Worm (Caenorhabditis elegans): ENCODE results near the gene W02C12.2.

Gene W02C12.2

ce11 chrIV:4047628-4048027 lies 39.9 kb upstream of the W02C12.2 start:
- TF ChIP-seq nhr-2 (tag; optimal IDR thresholded peaks at IDR 0.05) (no peak), mls-2 (tag; optimal IDR thresholded peaks at IDR 0.05) (no peak), mep-1 (tag; optimal IDR thresholded peaks at IDR 0.05) (no peak), ceh-43 (GFP tag; optimal IDR thresholded peaks at IDR 0.05) (no peak), ceh-83 (GFP tag; optimal IDR thresholded peaks at IDR 0.05) (no peak), bed-3 (GFP tag; optimal IDR thresholded peaks at IDR 0.05) (no peak), nhr-237 (tag; optimal IDR thresholded peaks at IDR 0.05) (no peak), nhr-28 (tag; optimal IDR thresholded peaks at IDR 0.05) (no peak), lin-32 (GFP tag; optimal IDR thresholded peaks at IDR 0.05) (no peak), elt-3 (tag; optimal IDR thresholded peaks at IDR 0.05) (no peak)

ce11 chrIV:4042274-4042673 lies 34.5 kb upstream of the W02C12.2 start, which contains the start of gene cdc-73:
Gene cdc-73, plus strand, starts transcription at chrIV:4042575.
- no peak for TF ChIP-seq ceh-43 (GFP tag; optimal IDR thresholded peaks at IDR 0.05)
- no peak for TF ChIP-seq nhr-28 (tag; optimal IDR thresholded peaks at IDR 0.05)
- no peak for TF ChIP-seq drap-1 (GFP tag; optimal IDR thresholded peaks at IDR 0.05)
- TF ChIP-seq ceh-39 (tag; optimal IDR thresholded peaks at IDR 0.05): no peak
- TF ChIP-seq ces-1 (GFP tag; optimal IDR thresholded peaks at IDR 0.05): peak; percentile 35
- no peak for TF ChIP-seq unc-62 (GFP tag; optimal IDR thresholded peaks at IDR 0.05)
- no peak for TF ChIP-seq M03D4.4 (tag; optimal IDR thresholded peaks at IDR 0.05)
- no peak for TF ChIP-seq nhr-76 (tag; optimal IDR thresholded peaks at IDR 0.05)
- no peak for TF ChIP-seq mep-1 (tag; optimal IDR thresholded peaks at IDR 0.05)
- TF ChIP-seq sptf-1 (tag; optimal IDR thresholded peaks at IDR 0.05): peak; percentile 31
- no peak for TF ChIP-seq mls-2 (tag; optimal IDR thresholded peaks at IDR 0.05)
- peak; percentile 23 for TF ChIP-seq lsy-2 (tag; optimal IDR thresholded peaks at IDR 0.05)

ce11 chrIV:4041006-4041405 lies 33.2 kb upstream of the W02C12.2 start:
- TF ChIP-seq lsy-2 (tag; optimal IDR thresholded peaks at IDR 0.05) (no peak), unc-62 (GFP tag; optimal IDR thresholded peaks at IDR 0.05) (no peak), nhr-12 (tag; optimal IDR thresholded peaks at IDR 0.05) (no peak), ham-2 (GFP tag; optimal IDR thresholded peaks at IDR 0.05) (no peak), sem-2 (GFP tag; optimal IDR thresholded peaks at IDR 0.05) (no peak), bed-3 (GFP tag; optimal IDR thresholded peaks at IDR 0.05) (no peak), ceh-43 (GFP tag; optimal IDR thresholded peaks at IDR 0.05) (no peak), lin-13 (tag; optimal IDR thresholded peaks at IDR 0.05) (no peak), nhr-28 (tag; optimal IDR thresholded peaks at IDR 0.05) (no peak), nhr-237 (tag; optimal IDR thresholded peaks at IDR 0.05) (no peak), elt-1 (tag; optimal IDR thresholded peaks at IDR 0.05; ENCODE audit: borderline replicate concordance, insufficient read depth) (no peak), unc-120 (tag; optimal IDR thresholded peaks at IDR 0.05; ENCODE audit: poor library complexity, severe bottlenecking) (no peak)

- TF ChIP-seq M03D4.4 (tag; optimal IDR thresholded peaks at IDR 0.05) (no peak), drap-1 (GFP tag; optimal IDR thresholded peaks at IDR 0.05) (no peak), lin-13 (tag; optimal IDR thresholded peaks at IDR 0.05) (no peak), nhr-76 (tag; optimal IDR thresholded peaks at IDR 0.05) (no peak), ceh-83 (GFP tag; optimal IDR thresholded peaks at IDR 0.05) (no peak), ces-1 (GFP tag; optimal IDR thresholded peaks at IDR 0.05) (no peak), flh-1 (GFP tag; optimal IDR thresholded peaks at IDR 0.05) (no peak), unc-120 (tag; optimal IDR thresholded peaks at IDR 0.05; ENCODE audit: poor library complexity, severe bottlenecking) (no peak), lsy-2 (tag; optimal IDR thresholded peaks at IDR 0.05) (no peak), hlh-1 (tag; optimal IDR thresholded peaks at IDR 0.05) (no peak), unc-39 (tag; optimal IDR thresholded peaks at IDR 0.05) (no peak), tbx-8 (GFP tag; optimal IDR thresholded peaks at IDR 0.05) (no peak)
Observed at ce11 chrIV:4039984-4040383, 32.2 kb upstream of the W02C12.2 start, which contains the start of gene F35F11.2. Gene F35F11.2, plus strand, starts transcription at chrIV:4040284.

- peak; percentile 55 for TF ChIP-seq ces-1 (GFP tag; optimal IDR thresholded peaks at IDR 0.05)
- no peak for TF ChIP-seq ztf-11 (tag; optimal IDR thresholded peaks at IDR 0.05)
- TF ChIP-seq unc-62 (GFP tag; optimal IDR thresholded peaks at IDR 0.05): no peak
- no peak for TF ChIP-seq nhr-237 (tag; optimal IDR thresholded peaks at IDR 0.05)
- peak; percentile 9 for TF ChIP-seq unc-120 (tag; optimal IDR thresholded peaks at IDR 0.05; ENCODE audit: poor library complexity, severe bottlenecking)
- TF ChIP-seq nhr-28 (tag; optimal IDR thresholded peaks at IDR 0.05): no peak
- no peak for TF ChIP-seq nhr-76 (tag; optimal IDR thresholded peaks at IDR 0.05)
- no peak for TF ChIP-seq ham-2 (GFP tag; optimal IDR thresholded peaks at IDR 0.05)
- TF ChIP-seq elt-1 (tag; optimal IDR thresholded peaks at IDR 0.05; ENCODE audit: borderline replicate concordance, insufficient read depth): no peak
Observed at ce11 chrIV:4034883-4035282, 27.1 kb upstream of the W02C12.2 start, which contains the start of gene hlh-30. Gene hlh-30, minus strand, starts transcription at chrIV:4034951.
